Fruit fly (Drosophila melanogaster) whole organism, embryonic: ENCODE data around the gene CG33796.

Source experiments
- CG11504 ChIP-seq: fragments of 200-800 bp; sonication (Bioruptor generic); optimal IDR thresholded peaks from 3 replicates; lab custom pipeline; 2019; ENCODE audit warnings: missing biosample characterization, mild to moderate bottlenecking, missing genetic modification characterization, moderate library complexity
- CG12155 ChIP-seq: fragments of 200-800 bp; sonication (Bioruptor generic); optimal IDR thresholded peaks from 3 replicates; lab custom pipeline; 2016; ENCODE audit warnings: missing biosample characterization, missing genetic modification characterization
- CG12236 ChIP-seq: fragments of 200-800 bp; sonication (Bioruptor generic); optimal IDR thresholded peaks from 2 replicates; lab custom pipeline; 2016; ENCODE audit warnings: missing biosample characterization, missing genetic modification characterization
- CG13287 ChIP-seq: fragments of 200-800 bp; sonication (Bioruptor generic); IDR thresholded peaks from 2 replicates; pipeline ENCODE4 v1.3.6; 2022; ENCODE audit warnings: missing biosample characterization, missing genetic modification characterization; ENCODE audit not compliant: partially characterized antibody
- CG14710 ChIP-seq: fragments of 200-800 bp; sonication (Bioruptor generic); optimal IDR thresholded peaks from 3 replicates; lab custom pipeline; 2019; ENCODE audit warnings: missing biosample characterization, mild to moderate bottlenecking, missing genetic modification characterization, moderate library complexity
- CG15011 ChIP-seq: fragments of 200-800 bp; sonication (Bioruptor generic); optimal IDR thresholded peaks from 3 replicates; lab custom pipeline; 2018; ENCODE audit warnings: missing biosample characterization, mild to moderate bottlenecking, missing genetic modification characterization
- CG1602 ChIP-seq: fragments of 200-800 bp; sonication (Bioruptor generic); optimal IDR thresholded peaks from 3 replicates; lab custom pipeline; 2016; ENCODE audit warnings: missing biosample characterization, missing genetic modification characterization
- CG1603 ChIP-seq: fragments of 200-800 bp; sonication (Bioruptor generic); optimal IDR thresholded peaks from 2 replicates; lab custom pipeline; 2019; ENCODE audit warnings: missing biosample characterization, mild to moderate bottlenecking, missing genetic modification characterization, moderate library complexity
- CG1792 ChIP-seq: fragments of 200-800 bp; sonication (Bioruptor generic); optimal IDR thresholded peaks from 2 replicates; lab custom pipeline; 2016; ENCODE audit warnings: missing biosample characterization, missing genetic modification characterization
- CG18011 ChIP-seq: fragments of 200-800 bp; sonication (Bioruptor generic); optimal IDR thresholded peaks from 2 replicates; lab custom pipeline; 2017; ENCODE audit warnings: missing biosample characterization, missing genetic modification characterization, mild to moderate bottlenecking, moderate library complexity, missing genotype
- CG2875 ChIP-seq: fragments of 200-800 bp; sonication (Bioruptor generic); optimal IDR thresholded peaks from 2 replicates; lab custom pipeline; 2017; ENCODE audit warnings: missing biosample characterization, mild to moderate bottlenecking, missing genetic modification characterization, missing genetic modification reagents
- CG30403 ChIP-seq: fragments of 200-800 bp; sonication (Bioruptor generic); optimal IDR thresholded peaks from 3 replicates; lab custom pipeline; 2016; ENCODE audit warnings: missing biosample characterization, missing genetic modification characterization
- CG3163 ChIP-seq: fragments of 200-800 bp; sonication (Bioruptor generic); optimal IDR thresholded peaks from 3 replicates; lab custom pipeline; 2016; ENCODE audit warnings: missing biosample characterization, missing genetic modification characterization
- CG33213 ChIP-seq: fragments of 200-800 bp; sonication (Bioruptor generic); optimal IDR thresholded peaks from 3 replicates; lab custom pipeline; 2016; ENCODE audit warnings: missing biosample characterization, missing genetic modification characterization
- CG34422 ChIP-seq: fragments of 200-800 bp; sonication (Bioruptor generic); IDR thresholded peaks from 3 replicates; pipeline ENCODE4 v1.3.6; 2022; ENCODE audit warnings: missing biosample characterization, missing genetic modification characterization
- CG4707 ChIP-seq: fragments of 200-800 bp; sonication (Bioruptor generic); optimal IDR thresholded peaks from 2 replicates; lab custom pipeline; 2018; ENCODE audit warnings: missing biosample characterization, mild to moderate bottlenecking, missing genetic modification characterization, moderate library complexity
- CG6854 ChIP-seq: fragments of 200-800 bp; sonication (Bioruptor generic); optimal IDR thresholded peaks from 3 replicates; lab custom pipeline; 2017; ENCODE audit warnings: missing biosample characterization, mild to moderate bottlenecking, missing genetic modification characterization
- CG7357 ChIP-seq: fragments of 200-800 bp; sonication (Bioruptor generic); IDR thresholded peaks from 3 replicates; pipeline ENCODE4 v1.3.6; 2022; ENCODE audit warnings: missing biosample characterization, missing genetic modification characterization
- CG7745 ChIP-seq: fragments of 200-800 bp; sonication (Bioruptor generic); optimal IDR thresholded peaks from 2 replicates; lab custom pipeline; 2018; ENCODE audit warnings: missing biosample characterization, mild to moderate bottlenecking, missing genetic modification characterization, moderate library complexity
- Drgx ChIP-seq: fragments of 200-800 bp; sonication (Bioruptor generic); IDR thresholded peaks from 2 replicates; pipeline ENCODE4 v1.3.6; 2022; ENCODE audit warnings: missing biosample characterization, missing genetic modification characterization
- HLH3B ChIP-seq: fragments of 200-800 bp; sonication (Bioruptor generic); IDR thresholded peaks from 2 replicates; pipeline ENCODE4 v1.3.6; 2022; ENCODE audit warnings: missing biosample characterization, missing genetic modification characterization
- HLH4C ChIP-seq: fragments of 200-800 bp; sonication (Bioruptor generic); IDR thresholded peaks from 3 replicates; pipeline ENCODE4 v1.3.6; 2022; ENCODE audit warnings: missing biosample characterization, missing genetic modification characterization; ENCODE audit not compliant: partially characterized antibody
- Hmx ChIP-seq: fragments of 200-800 bp; sonication (Bioruptor generic); optimal IDR thresholded peaks from 2 replicates; lab custom pipeline; 2016; ENCODE audit warnings: missing biosample characterization, missing genetic modification characterization
- Hr39 ChIP-seq: fragments of >200 bp; optimal IDR thresholded peaks from 2 replicates; lab custom pipeline; 2017
- Lpt ChIP-seq: fragments of >200 bp; optimal IDR thresholded peaks from 2 replicates; lab custom pipeline; 2018; ENCODE audit warnings: missing biosample characterization, missing genetic modification characterization
- Mad ChIP-seq: fragments of 200-800 bp; sonication (Bioruptor generic); optimal IDR thresholded peaks from 2 replicates; lab custom pipeline; 2016; ENCODE audit warnings: missing biosample characterization, missing genetic modification characterization
- NC2α ChIP-seq: fragments of 200-800 bp; sonication (Bioruptor generic); optimal IDR thresholded peaks from 2 replicates; lab custom pipeline; 2016; ENCODE audit warnings: missing biosample characterization, missing genetic modification characterization
- NfI ChIP-seq: fragments of 200-800 bp; sonication (Bioruptor generic); optimal IDR thresholded peaks from 3 replicates; lab custom pipeline; 2018; ENCODE audit warnings: missing biosample characterization, mild to moderate bottlenecking, missing genetic modification characterization, moderate library complexity
- Pdp1 ChIP-seq, 2 experiments: fragments of 200-800 bp; sonication (Bioruptor generic); optimal IDR thresholded peaks; 3 replicates each; lab custom pipeline; 2016; ENCODE audit warnings: missing biosample characterization in 2 of 2, missing genetic modification characterization in 2 of 2, mild to moderate bottlenecking in 1 of 2, moderate library complexity in 1 of 2
- Taf1 ChIP-seq: fragments of 200-800 bp; sonication (Bioruptor generic); IDR thresholded peaks from 2 replicates; pipeline ENCODE4 v1.3.6; 2022; ENCODE audit warnings: missing biosample characterization, missing genetic modification characterization
- Usf ChIP-seq: fragments of 200-800 bp; sonication (Bioruptor generic); optimal IDR thresholded peaks from 2 replicates; lab custom pipeline; 2017; ENCODE audit warnings: missing genotype, missing biosample characterization, missing genetic modification characterization
- ab ChIP-seq: fragments of 200-800 bp; sonication (Bioruptor generic); optimal IDR thresholded peaks from 2 replicates; lab custom pipeline; 2016; ENCODE audit warnings: missing biosample characterization, missing genetic modification characterization
- bcd ChIP-seq: fragments of 200-800 bp; sonication (Bioruptor generic); optimal IDR thresholded peaks from 2 replicates; lab custom pipeline; 2017; ENCODE audit warnings: missing biosample characterization, mild to moderate bottlenecking, missing genetic modification characterization
- bigmax ChIP-seq: fragments of 200-800 bp; sonication (Bioruptor generic); optimal IDR thresholded peaks from 2 replicates; lab custom pipeline; 2018; ENCODE audit warnings: missing biosample characterization, mild to moderate bottlenecking, missing genetic modification characterization
- caup ChIP-seq: fragments of 200-800 bp; sonication (Bioruptor generic); optimal IDR thresholded peaks from 3 replicates; lab custom pipeline; 2017; ENCODE audit warnings: missing biosample characterization, mild to moderate bottlenecking, missing genetic modification characterization, moderate library complexity; ENCODE audit not compliant: severe bottlenecking
- dan ChIP-seq: fragments of 200-800 bp; sonication (Bioruptor generic); IDR thresholded peaks from 2 replicates; pipeline ENCODE4 v1.3.6; 2022; ENCODE audit warnings: missing biosample characterization, missing genetic modification characterization
- nau ChIP-seq: fragments of 200-800 bp; sonication (Bioruptor generic); optimal IDR thresholded peaks from 3 replicates; lab custom pipeline; 2017; ENCODE audit warnings: missing biosample characterization, mild to moderate bottlenecking, missing genetic modification characterization, missing genetic modification reagents
- onecut ChIP-seq: fragments of 200-800 bp; sonication (Bioruptor generic); IDR thresholded peaks from 2 replicates; pipeline ENCODE4 v1.3.6; 2022; ENCODE audit warnings: missing biosample characterization, missing genetic modification characterization
- org-1 ChIP-seq: fragments of 200-800 bp; sonication (Bioruptor generic); optimal IDR thresholded peaks from 2 replicates; lab custom pipeline; 2017; ENCODE audit warnings: missing biosample characterization, missing genetic modification characterization
- pho ChIP-seq: fragments of 200-800 bp; sonication (Bioruptor generic); optimal IDR thresholded peaks from 2 replicates; lab custom pipeline; 2016; ENCODE audit warnings: missing biosample characterization, missing genetic modification characterization
- pnt ChIP-seq: fragments of 200-800 bp; sonication (Bioruptor generic); optimal IDR thresholded peaks from 3 replicates; lab custom pipeline; 2016; ENCODE audit warnings: missing biosample characterization, missing genetic modification characterization
- ro ChIP-seq: fragments of 200-800 bp; sonication (Bioruptor generic); IDR thresholded peaks from 2 replicates; pipeline ENCODE4 v1.3.6; 2022; ENCODE audit warnings: missing biosample characterization, missing genetic modification characterization
- run ChIP-seq: fragments of 200-800 bp; sonication (Bioruptor generic); optimal IDR thresholded peaks from 3 replicates; lab custom pipeline; 2018; ENCODE audit warnings: missing biosample characterization, mild to moderate bottlenecking, missing genetic modification characterization
- sd ChIP-seq: fragments of 200-800 bp; sonication (Bioruptor generic); optimal IDR thresholded peaks from 3 replicates; lab custom pipeline; 2018; ENCODE audit warnings: missing biosample characterization, mild to moderate bottlenecking, missing genetic modification characterization, moderate library complexity
- sim ChIP-seq: fragments of 200-800 bp; sonication (Bioruptor generic); IDR thresholded peaks from 2 replicates; pipeline ENCODE4 v1.3.6; 2022; ENCODE audit warnings: missing biosample characterization, missing genetic modification characterization
- sug ChIP-seq: fragments of 200-800 bp; optimal IDR thresholded peaks from 2 replicates; lab custom pipeline; 2019; ENCODE audit warnings: missing biosample characterization, mild to moderate bottlenecking, missing genetic modification characterization, moderate library complexity
- ttk ChIP-seq: fragments of 200-800 bp; sonication (Bioruptor generic); IDR thresholded peaks from 2 replicates; pipeline ENCODE4 v2.1.2; 2022; ENCODE audit warnings: missing biosample characterization, missing genetic modification characterization
- vnd ChIP-seq: fragments of 200-800 bp; sonication (Bioruptor generic); IDR thresholded peaks from 3 replicates; pipeline ENCODE4 v1.3.6; 2022; ENCODE audit warnings: missing biosample characterization, missing genetic modification characterization; ENCODE audit not compliant: partially characterized antibody
- zf30C ChIP-seq: fragments of 200-800 bp; sonication (Bioruptor generic); optimal IDR thresholded peaks from 3 replicates; lab custom pipeline; 2018; ENCODE audit warnings: missing biosample characterization, mild to moderate bottlenecking, missing genetic modification characterization

Gene CG33796

dm6 chr3L:16161847-16162556, 7.9 kb downstream of the CG33796 start (continued):
- TF ChIP-seq sd (tag; lab: Kevin White, UChicago) (peak; percentile 49), onecut (GFP tag; lab: Robert Waterston, UW) (peak; percentile 46), sug (tag; lab: Kevin White, UChicago) (peak; percentile 65), Mad (peak; percentile 23), CG15011 (GFP tag; lab: Kevin White, UChicago) (peak; percentile 64), CG1602 (GFP tag; lab: Kevin White, UChicago) (peak; percentile 45), CG4707 (GFP tag; lab: Kevin White, UChicago) (peak; percentile 40), CG34422 (peak; percentile 27; the same call in 2 of the 3 replicates), CG12155 (GFP tag; lab: Kevin White, UChicago) (peak; percentile 64), nau (GFP tag; lab: Kevin White, UChicago) (peak; percentile 76), ro (GFP tag; lab: Robert Waterston, UW) (no peak), HLH4C (no peak), CG7745 (tag; lab: Kevin White, UChicago) (no peak), caup (GFP tag; lab: Kevin White, UChicago) (peak; percentile 80), CG18011 (peak; percentile 58), Usf (GFP tag; lab: Kevin White, UChicago) (peak; percentile 42), pho (peak; percentile 66), HLH3B (GFP tag; lab: Robert Waterston, UW) (peak; percentile 66), CG14710 (peak; percentile 54), CG12236 (GFP tag; lab: Kevin White, UChicago) (peak; percentile 52), bigmax (GFP tag; lab: Kevin White, UChicago) (no peak), run (tag; lab: Kevin White, UChicago) (peak; percentile 23), Lpt (no peak), CG6854 (GFP tag; lab: Kevin White, UChicago) (peak; percentile 61), sim (GFP tag; lab: Robert Waterston, UW) (peak; percentile 24; the same call in 1 of the 2 replicates), ttk (GFP tag; lab: Robert Waterston, UW) (peak; percentile 60), Taf1 (GFP tag; lab: Robert Waterston, UW) (peak; percentile 56), dan (GFP tag; lab: Robert Waterston, UW) (no peak), vnd (GFP tag; lab: Robert Waterston, UW) (0 out of 3 replicates have a peak, but pooled peaks have one; percentile 20), zf30C (GFP tag; lab: Kevin White, UChicago) (no peak), CG1603 (no peak), CG3163 (GFP tag; lab: Kevin White, UChicago) (peak; percentile 88), CG30403 (peak; percentile 68), pnt (GFP tag; lab: Kevin White, UChicago) (peak; percentile 52), CG11504 (tag; lab: Kevin White, UChicago) (peak; percentile 87), Pdp1 (GFP tag; optimal IDR thresholded peaks at IDR 0.05; lab: Kevin White, UChicago) (peak; percentile 43 to 62), ab (GFP tag; lab: Kevin White, UChicago) (peak; percentile 22), Drgx (GFP tag; lab: Robert Waterston, UW) (peak; percentile 69), NC2α (GFP tag; lab: Kevin White, UChicago) (peak; percentile 12), CG13287 (peak; percentile 20; the same call in 1 of the 2 replicates), CG1792 (GFP tag; lab: Kevin White, UChicago) (peak; percentile 39), Hmx (GFP tag; lab: Kevin White, UChicago) (peak; percentile 8), bcd (peak; percentile 63), CG33213 (GFP tag; lab: Kevin White, UChicago) (peak; percentile 28), CG2875 (GFP tag; lab: Kevin White, UChicago) (peak; percentile 27), CG7357 (0 out of 3 replicates have a peak, but pooled peaks have one; percentile 24), Hr39 (no peak), org-1 (GFP tag; lab: Kevin White, UChicago) (peak; percentile 57), NfI (GFP tag; lab: Kevin White, UChicago) (peak; percentile 69)
